Fruit fly (Drosophila melanogaster) Kc167 (cell line): ENCODE measurements around the gene Vps2.

Experiments used
- Myc ChIP-seq: fragments of >200 bp; optimal IDR thresholded peaks from 2 replicates; lab custom pipeline; 2017; ENCODE audit warnings: missing external identifiers
- h ChIP-seq: fragments of >200 bp; optimal IDR thresholded peaks from 3 replicates; lab custom pipeline; 2018; ENCODE audit warnings: missing external identifiers
- insv ChIP-seq: fragments of >200 bp; optimal IDR thresholded peaks from 3 replicates; lab custom pipeline; 2018; ENCODE audit warnings: missing external identifiers
- psq ChIP-seq: fragments of >200 bp; optimal IDR thresholded peaks from 2 replicates; lab custom pipeline; 2017; ENCODE audit warnings: missing external identifiers
- ttk ChIP-seq: sonication (Bioruptor generic); optimal IDR thresholded peaks from 2 replicates; lab custom pipeline; 2017; ENCODE audit warnings: missing external identifiers

- no peak for TF ChIP-seq psq (lab: Kevin White, UChicago)
- TF ChIP-seq h (lab: Kevin White, UChicago): no peak
- TF ChIP-seq ttk (lab: Kevin White, UChicago): no peak
- TF ChIP-seq Myc (lab: Kevin White, UChicago): no peak
- TF ChIP-seq insv: no peak
These were observed 12.1 kb downstream of the Vps2 start for dm6 chr3R:26064708-26065107.
